Worm (Caenorhabditis elegans): Measurements from ENCODE around the gene pqn-65.

The pqn-65 gene

ce11 chrX:4561863-4562262 is 57.6 kb downstream of the pqn-65 start, which contains the start of gene C05E11.6:
TSS of gene C05E11.6 (plus strand) at chrX:4562163.
- TF ChIP-seq flt-1 (GFP tag; IDR thresholded peaks at IDR 0.05), result no peak
- no peak for TF ChIP-seq tab-1 (GFP tag; IDR thresholded peaks at IDR 0.05)
- TF ChIP-seq ztf-23 (GFP tag; IDR thresholded peaks at IDR 0.05), result no peak
- no peak for TF ChIP-seq ref-1 (GFP tag; conservative IDR thresholded peaks at IDR 0.05)
- TF ChIP-seq ztf-29 (GFP tag; IDR thresholded peaks at IDR 0.05), result no peak
- no peak for TF ChIP-seq med-1 (GFP tag; optimal IDR thresholded peaks at IDR 0.05; ENCODE audit: insufficient read depth)
- no peak for TF ChIP-seq T22C8.4 (GFP tag; IDR thresholded peaks at IDR 0.05)
- no peak for TF ChIP-seq klf-2 (GFP tag; conservative IDR thresholded peaks at IDR 0.05)
- TF ChIP-seq cog-1 (tag; optimal IDR thresholded peaks at IDR 0.05), result no peak

Measured in whole organism, midembryonic.